Worm (Caenorhabditis elegans) whole organism, L4 larva: ENCODE results near the gene W02G9.3.

Source experiments
- F44E2.7 ChIP-seq: fragments of 200-800 bp; sonication (Bioruptor generic); IDR thresholded peaks from 2 replicates; pipeline ENCODE4 v2.1.2; 2022; ENCODE audit warnings: missing genetic modification characterization, missing compliant biosample characterization
- R02D3.7 ChIP-seq: fragments of 150-350 bp; sonication (generic microtip); optimal IDR thresholded peaks from 3 replicates; lab custom pipeline; 2014; ENCODE audit warnings: missing biosample characterization, missing genetic modification characterization
- T20F7.1 ChIP-seq: fragments of 200-800 bp; sonication (Bioruptor generic); optimal IDR thresholded peaks from 2 replicates; lab custom pipeline; 2018; ENCODE audit warnings: mild to moderate bottlenecking, missing genetic modification characterization, missing compliant biosample characterization
- Y105C5A.15 ChIP-seq: fragments of 200-800 bp; sonication (Bioruptor generic); IDR thresholded peaks from 2 replicates; pipeline ENCODE4 v1.3.6; 2022; ENCODE audit warnings: missing genetic modification characterization, missing compliant biosample characterization
- Y48G9A.11 ChIP-seq: fragments of 200-800 bp; sonication (Bioruptor generic); IDR thresholded peaks from 2 replicates; pipeline ENCODE4 v1.3.6; 2022; ENCODE audit warnings: missing genetic modification reagents, missing genetic modification characterization, missing compliant biosample characterization
- ZK337.2 ChIP-seq: fragments of 200-800 bp; sonication (Bioruptor generic); IDR thresholded peaks from 2 replicates; pipeline ENCODE4 v1.3.6; 2022; ENCODE audit warnings: missing genetic modification reagents, missing genetic modification characterization, missing compliant biosample characterization
- ZK546.5 ChIP-seq, 2 experiments: sonication (generic microtip); optimal IDR thresholded peaks; 2 replicates each; lab custom pipeline; 2017; ENCODE audit warnings: missing biosample characterization in 2 of 2, missing genetic modification characterization in 2 of 2
- aly-2 ChIP-seq: sonication (generic microtip); optimal IDR thresholded peaks from 2 replicates; lab custom pipeline; 2018; ENCODE audit warnings: missing biosample characterization, missing genetic modification characterization
- ama-1 ChIP-seq: fragments of 150-350 bp; optimal IDR thresholded peaks from 2 replicates; lab custom pipeline; 2014; ENCODE audit warnings: inconsistent platforms, mixed read lengths
- arid-1 ChIP-seq: fragments of 200-800 bp; sonication (Bioruptor generic); conservative IDR thresholded peaks from 2 replicates; pipeline ENCODE4 v1.3.6; 2022; ENCODE audit warnings: missing genetic modification reagents, missing genetic modification characterization, missing compliant biosample characterization
- attf-4 ChIP-seq: sonication (generic microtip); optimal IDR thresholded peaks from 3 replicates; lab custom pipeline; 2017; ENCODE audit warnings: missing biosample characterization, missing genetic modification characterization
- ceh-28 ChIP-seq: fragments of 150-350 bp; optimal IDR thresholded peaks from 2 replicates; lab custom pipeline; 2014; ENCODE audit warnings: missing biosample characterization, missing genetic modification reagents, missing genetic modification characterization
- ceh-32 ChIP-seq: sonication (generic microtip); optimal IDR thresholded peaks from 2 replicates; lab custom pipeline; 2016; ENCODE audit warnings: mild to moderate bottlenecking, missing genetic modification characterization, missing compliant biosample characterization; ENCODE audit not compliant: poor library complexity
- ceh-62 ChIP-seq: sonication (generic microtip); optimal IDR thresholded peaks from 2 replicates; lab custom pipeline; 2017; ENCODE audit warnings: missing biosample characterization, missing genetic modification characterization
- ceh-82 ChIP-seq: sonication (generic microtip); optimal IDR thresholded peaks from 2 replicates; lab custom pipeline; 2017; ENCODE audit warnings: missing biosample characterization, missing genetic modification characterization
- ces-1 ChIP-seq: fragments of 150-350 bp; sonication (generic microtip); optimal IDR thresholded peaks from 4 replicates; lab custom pipeline; 2014; ENCODE audit warnings: missing biosample characterization, missing genetic modification reagents, missing genetic modification characterization
- cey-2 ChIP-seq: sonication (generic microtip); optimal IDR thresholded peaks from 3 replicates; lab custom pipeline; 2017; ENCODE audit warnings: missing genetic modification characterization, mild to moderate bottlenecking, missing compliant biosample characterization, antibody characterized with exemption, borderline replicate concordance; ENCODE audit not compliant: insufficient read depth
- ctbp-1 ChIP-seq: fragments of 200-800 bp; sonication (Bioruptor generic); IDR thresholded peaks from 2 replicates; pipeline ENCODE4 v1.3.6; 2022; ENCODE audit warnings: missing genetic modification reagents, missing genetic modification characterization, missing compliant biosample characterization
- daf-12 ChIP-seq: fragments of 150-350 bp; optimal IDR thresholded peaks from 2 replicates; lab custom pipeline; 2014; ENCODE audit warnings: missing biosample characterization, missing genetic modification reagents, missing genetic modification characterization
- daf-19 ChIP-seq: fragments of 200-800 bp; sonication (Bioruptor generic); conservative IDR thresholded peaks from 2 replicates; pipeline ENCODE4 v1.3.6; 2022; ENCODE audit warnings: missing genetic modification characterization, missing compliant biosample characterization
- daf-8 ChIP-seq: fragments of 200-800 bp; sonication (Bioruptor generic); IDR thresholded peaks from 2 replicates; pipeline ENCODE4 v1.3.6; 2022; ENCODE audit warnings: missing genetic modification characterization, missing compliant biosample characterization
- dmd-9 ChIP-seq: fragments of 200-800 bp; sonication (Bioruptor generic); IDR thresholded peaks from 2 replicates; pipeline ENCODE4 v1.3.6; 2022; ENCODE audit warnings: missing genetic modification reagents, missing genetic modification characterization, missing compliant biosample characterization
- duxl-1 ChIP-seq: sonication (generic microtip); optimal IDR thresholded peaks from 2 replicates; lab custom pipeline; 2016; ENCODE audit warnings: mild to moderate bottlenecking, missing genetic modification characterization, moderate library complexity, missing compliant biosample characterization; ENCODE audit not compliant: poor library complexity
- egl-27 ChIP-seq: sonication (generic microtip); optimal IDR thresholded peaks from 3 replicates; lab custom pipeline; 2017; ENCODE audit warnings: missing biosample characterization, missing genetic modification reagents, missing genetic modification characterization
- fos-1 ChIP-seq: fragments of 150-350 bp; optimal IDR thresholded peaks from 2 replicates; lab custom pipeline; 2014; ENCODE audit warnings: missing biosample characterization, missing genetic modification characterization
- gei-8 ChIP-seq: fragments of 200-800 bp; sonication (Bioruptor generic); optimal IDR thresholded peaks from 2 replicates; lab custom pipeline; 2018; ENCODE audit warnings: mild to moderate bottlenecking, missing genetic modification characterization, missing compliant biosample characterization
- lin-13 ChIP-seq: fragments of 150-350 bp; optimal IDR thresholded peaks from 2 replicates; lab custom pipeline; 2014; ENCODE audit warnings: missing biosample characterization, missing genetic modification reagents, missing genetic modification characterization
- lin-15B ChIP-seq: fragments of 150-350 bp; sonication (generic microtip); optimal IDR thresholded peaks from 3 replicates; lab custom pipeline; 2014; ENCODE audit warnings: missing biosample characterization, missing genetic modification characterization
- lsy-2 ChIP-seq, 2 experiments: fragments of 150-350 bp in 1 of 2; sonication (generic microtip) in 1 of 2; optimal IDR thresholded peaks; 2 replicates each; lab custom pipeline; 2014 to 2017; ENCODE audit warnings: missing biosample characterization in 2 of 2, missing genetic modification characterization in 2 of 2
- mdl-1 ChIP-seq, 2 experiments: fragments of 150-350 bp in 1 of 2; sonication (generic microtip) in 1 of 2; optimal IDR thresholded peaks; 2 replicates each; lab custom pipeline; 2014 to 2017; ENCODE audit warnings: missing biosample characterization in 2 of 2, missing genetic modification characterization in 2 of 2
- mdt-29 ChIP-seq: fragments of 200-800 bp; sonication (Bioruptor generic); IDR thresholded peaks from 2 replicates; pipeline ENCODE4 v1.3.6; 2022; ENCODE audit warnings: missing genetic modification reagents, missing genetic modification characterization, missing compliant biosample characterization
- mxl-2 ChIP-seq: fragments of 200-800 bp; sonication (Bioruptor generic); conservative IDR thresholded peaks from 2 replicates; pipeline ENCODE4 v1.3.6; 2022; ENCODE audit warnings: missing genetic modification reagents, missing genetic modification characterization, missing compliant biosample characterization
- mxl-3 ChIP-seq: fragments of 200-800 bp; sonication (Bioruptor generic); optimal IDR thresholded peaks from 2 replicates; lab custom pipeline; 2018; ENCODE audit warnings: mild to moderate bottlenecking, missing genetic modification characterization, missing compliant biosample characterization
- nhr-10 ChIP-seq: fragments of 150-350 bp; optimal IDR thresholded peaks from 2 replicates; lab custom pipeline; 2014; ENCODE audit warnings: missing biosample characterization, missing genetic modification characterization
- nhr-28 ChIP-seq: fragments of 150-350 bp; optimal IDR thresholded peaks from 2 replicates; lab custom pipeline; 2014; ENCODE audit warnings: missing biosample characterization, missing genetic modification characterization
- nhr-41 ChIP-seq: fragments of 200-800 bp; sonication (Bioruptor generic); IDR thresholded peaks from 2 replicates; pipeline ENCODE4 v1.3.6; 2022; ENCODE audit warnings: missing genetic modification reagents, missing genetic modification characterization, missing compliant biosample characterization
- nhr-42 ChIP-seq: fragments of 200-800 bp; sonication (Bioruptor generic); IDR thresholded peaks from 2 replicates; pipeline ENCODE4 v1.3.6; 2022; ENCODE audit warnings: missing genetic modification characterization, missing compliant biosample characterization
- nhr-48 ChIP-seq: sonication (generic microtip); optimal IDR thresholded peaks from 2 replicates; lab custom pipeline; 2016; ENCODE audit warnings: mild to moderate bottlenecking, missing genetic modification characterization, missing compliant biosample characterization
- nhr-6 ChIP-seq: fragments of 150-350 bp; optimal IDR thresholded peaks from 2 replicates; lab custom pipeline; 2014; ENCODE audit warnings: missing biosample characterization, missing genetic modification characterization
- nhr-76 ChIP-seq: fragments of 150-350 bp; optimal IDR thresholded peaks from 2 replicates; lab custom pipeline; 2014; ENCODE audit warnings: missing biosample characterization, missing genetic modification characterization
- sdz-12 ChIP-seq: fragments of 200-800 bp; sonication (Bioruptor generic); optimal IDR thresholded peaks from 2 replicates; lab custom pipeline; 2018; ENCODE audit warnings: mild to moderate bottlenecking, missing genetic modification characterization, missing compliant biosample characterization
- set-16 ChIP-seq: fragments of 200-800 bp; sonication (Bioruptor generic); IDR thresholded peaks from 2 replicates; pipeline ENCODE4 v1.3.6; 2022; ENCODE audit warnings: missing genetic modification reagents, missing genetic modification characterization, missing compliant biosample characterization
- skn-1 ChIP-seq: fragments of 150-350 bp; optimal IDR thresholded peaks from 2 replicates; lab custom pipeline; 2014; ENCODE audit warnings: missing biosample characterization, missing genetic modification characterization
- snpc-4 ChIP-seq: fragments of 150-350 bp; optimal IDR thresholded peaks from 2 replicates; lab custom pipeline; 2014; ENCODE audit warnings: missing biosample characterization, missing genetic modification characterization
- spr-3 ChIP-seq: fragments of 200-800 bp; sonication (Bioruptor generic); optimal IDR thresholded peaks from 2 replicates; lab custom pipeline; 2018; ENCODE audit warnings: mild to moderate bottlenecking, missing genetic modification characterization, missing compliant biosample characterization
- unc-130 ChIP-seq: sonication (generic microtip); optimal IDR thresholded peaks from 2 replicates; lab custom pipeline; 2016; ENCODE audit warnings: missing genetic modification reagents, missing genetic modification characterization, missing compliant biosample characterization
- unc-39 ChIP-seq: sonication (generic microtip); optimal IDR thresholded peaks from 2 replicates; lab custom pipeline; 2017; ENCODE audit warnings: missing biosample characterization, missing genetic modification characterization
- unc-62 ChIP-seq, 3 experiments: fragments of 150-350 bp in 1 of 3; sonication (generic microtip); optimal IDR thresholded peaks in 2 of 3; peaks in 1 of 3; 1 replicate in 1 of 3; 2 replicates in 2 of 3; lab custom pipeline; 2014 to 2017; ENCODE audit warnings: missing biosample characterization in 3 of 3, missing genetic modification characterization in 3 of 3, missing genetic modification reagents in 3 of 3, missing genotype in 1 of 3
- zag-1 ChIP-seq: fragments of 150-350 bp; optimal IDR thresholded peaks from 2 replicates; lab custom pipeline; 2014; ENCODE audit warnings: missing biosample characterization, missing genetic modification characterization
- zfp-3 ChIP-seq: fragments of 200-800 bp; sonication (Bioruptor generic); conservative IDR thresholded peaks from 2 replicates; pipeline ENCODE4 v1.3.6; 2022; ENCODE audit warnings: missing genetic modification reagents, missing genetic modification characterization, missing compliant biosample characterization
- zip-2 ChIP-seq: fragments of 150-350 bp; optimal IDR thresholded peaks from 2 replicates; lab custom pipeline; 2014; ENCODE audit warnings: missing biosample characterization, missing genetic modification characterization
- ztf-11 ChIP-seq: fragments of 150-350 bp; optimal IDR thresholded peaks from 2 replicates; lab custom pipeline; 2014; ENCODE audit warnings: missing biosample characterization, missing genetic modification characterization

Gene W02G9.3

ce11 chrV:2702883-2703282, 30.1 kb downstream of the W02G9.3 start:
- TF ChIP-seq dmd-9: no peak
- TF ChIP-seq ceh-28 (tag; lab: Kevin White, UChicago): no peak
- TF ChIP-seq nhr-76 (tag; lab: Kevin White, UChicago): no peak
- no peak for TF ChIP-seq nhr-10 (tag; lab: Kevin White, UChicago)
- no peak for TF ChIP-seq mxl-2 (GFP tag; lab: Robert Waterston, UW)
- TF ChIP-seq nhr-48 (tag; lab: Kevin White, UChicago): no peak
- no peak for TF ChIP-seq ceh-62 (tag; lab: Kevin White, UChicago)
- TF ChIP-seq unc-62 (GFP tag; optimal IDR thresholded peaks at IDR 0.05 in 1 of 2; lab: Kevin White, UChicago): peak in 1 of 2 experiments; percentile 88
- no peak for TF ChIP-seq unc-62 (tag; optimal IDR thresholded peaks at IDR 0.05; lab: Kevin White, UChicago)
- TF ChIP-seq nhr-28 (tag; lab: Kevin White, UChicago): no peak
- TF ChIP-seq snpc-4 (tag; lab: Kevin White, UChicago): no peak
- 0 out of 2 replicates have a peak, but pooled peaks have one; percentile 9 for TF ChIP-seq mdt-29 (GFP tag; lab: Robert Waterston, UW)
- TF ChIP-seq set-16: peak; percentile 82
- TF ChIP-seq ama-1 (lab: Kevin White, UChicago): no peak
- TF ChIP-seq nhr-6 (tag; lab: Kevin White, UChicago): no peak
- TF ChIP-seq ces-1: no peak
- no peak for TF ChIP-seq mxl-3
- TF ChIP-seq ZK337.2: no peak
- no peak for TF ChIP-seq lin-15B
- no peak for TF ChIP-seq gei-8 (GFP tag; lab: Kevin White, UChicago)
- TF ChIP-seq lsy-2 (tag; optimal IDR thresholded peaks at IDR 0.05; lab: Kevin White, UChicago): no peak
- no peak for TF ChIP-seq nhr-41 (GFP tag; lab: Robert Waterston, UW)
- no peak for TF ChIP-seq ceh-32 (tag; lab: Kevin White, UChicago)

ce11 chrV:2703299-2703698, 30.5 kb downstream of the W02G9.3 start:
- TF ChIP-seq F44E2.7 (GFP tag; lab: Robert Waterston, UW) (0 out of 2 replicates have a peak, but pooled peaks have one; percentile 13), ceh-82 (tag; lab: Kevin White, UChicago) (no peak), ZK546.5 (tag; optimal IDR thresholded peaks at IDR 0.05; lab: Kevin White, UChicago) (no peak), T20F7.1 (GFP tag; lab: Kevin White, UChicago) (no peak), gei-8 (GFP tag; lab: Kevin White, UChicago) (no peak), dmd-9 (no peak), daf-19 (GFP tag; lab: Robert Waterston, UW) (no peak), Y48G9A.11 (GFP tag; lab: Robert Waterston, UW) (no peak), daf-8 (no peak), zfp-3 (GFP tag; lab: Robert Waterston, UW) (no peak), attf-4 (tag; lab: Kevin White, UChicago) (no peak), skn-1 (tag; lab: Kevin White, UChicago) (no peak), egl-27 (tag; lab: Kevin White, UChicago) (no peak), ceh-32 (tag; lab: Kevin White, UChicago) (no peak), Y105C5A.15 (GFP tag; lab: Robert Waterston, UW) (no peak), unc-39 (no peak), daf-12 (tag; lab: Kevin White, UChicago) (no peak), cey-2 (tag; lab: Kevin White, UChicago) (no peak), zip-2 (tag; lab: Kevin White, UChicago) (no peak), ctbp-1 (GFP tag; lab: Robert Waterston, UW) (no peak), aly-2 (tag; lab: Kevin White, UChicago) (no peak), duxl-1 (tag; lab: Kevin White, UChicago) (no peak), spr-3 (GFP tag; lab: Kevin White, UChicago) (no peak), sdz-12 (peak; percentile 38), nhr-42 (GFP tag; lab: Robert Waterston, UW) (no peak), lin-13 (GFP tag; lab: Kevin White, UChicago) (no peak), arid-1 (no peak), R02D3.7 (tag; lab: Kevin White, UChicago) (no peak), ztf-11 (tag; lab: Kevin White, UChicago) (no peak), zag-1 (no peak), set-16 (peak; percentile 84), mdl-1 (tag; optimal IDR thresholded peaks at IDR 0.05; lab: Kevin White, UChicago) (no peak), unc-130 (GFP tag; lab: Kevin White, UChicago) (no peak), fos-1 (no peak)
